Fruit fly (Drosophila melanogaster): Measurements from ENCODE around the gene nAChRbeta1.

DNA sequence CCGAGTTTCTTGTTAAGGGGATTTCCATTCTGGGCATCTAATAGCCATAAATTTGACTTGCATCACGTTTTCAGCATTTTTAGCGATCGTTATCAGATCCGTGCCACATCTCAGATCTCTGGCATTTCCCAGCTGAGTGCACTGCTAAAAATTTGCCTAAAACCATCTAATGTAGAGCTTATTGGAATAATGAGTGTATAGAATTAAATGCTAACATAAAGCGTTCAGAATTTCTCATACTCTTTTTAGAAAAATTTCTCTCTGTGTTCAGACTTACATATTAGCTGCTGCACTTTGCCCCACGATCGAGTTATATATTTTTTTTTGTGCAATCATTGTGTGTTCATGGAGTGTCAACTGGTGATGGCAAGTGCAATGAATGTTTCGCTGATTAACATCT, 21.4 kb upstream of the nAChRbeta1 start:
- TF ChIP-seq Abd-B (GFP tag; optimal IDR thresholded peaks at IDR 0.05) (no peak), Dfd (GFP tag; optimal IDR thresholded peaks at IDR 0.05) (no peak), dl (GFP tag; optimal IDR thresholded peaks at IDR 0.05; ENCODE audit: insufficient read depth in 1 of 2, partially characterized antibody in 2 of 2) (no peak), h (GFP tag; optimal IDR thresholded peaks at IDR 0.05) (peak; percentile 40), woc (GFP tag; optimal IDR thresholded peaks at IDR 0.05) (no peak), fru (GFP tag; optimal IDR thresholded peaks at IDR 0.05) (peak; percentile 15), Hr83 (GFP tag; optimal IDR thresholded peaks at IDR 0.05; ENCODE audit: poor library complexity, severe bottlenecking) (no peak), psq (GFP tag; optimal IDR thresholded peaks at IDR 0.05) (no peak), tai (GFP tag; optimal IDR thresholded peaks at IDR 0.05) (peak; percentile 27), N (GFP tag; optimal IDR thresholded peaks at IDR 0.05) (no peak)

Measured in whole organism, wandering third instar larva.